Worm (Caenorhabditis elegans): ENCODE data around the gene F10B5.2.
A peak's percentile ranks its signal among the peaks of the same experiment; 100 is the strongest.

F10B5.2 gene

ce11 chrII:8124867-8125266, 19.7 kb upstream of the F10B5.2 start, which contains the start of gene ire-1 (continued):
- no peak for TF ChIP-seq nhr-27 (tag; optimal IDR thresholded peaks at IDR 0.05)
- peak; percentile 89 for TF ChIP-seq lsl-1 (GFP tag; optimal IDR thresholded peaks at IDR 0.05)
- no peak for TF ChIP-seq lag-1 (GFP tag; IDR thresholded peaks at IDR 0.05)
- no peak for TF ChIP-seq attf-6 (GFP tag; IDR thresholded peaks at IDR 0.05)
- no peak for TF ChIP-seq lin-40 (tag; optimal IDR thresholded peaks at IDR 0.05)
- no peak for TF ChIP-seq him-1 (tag; optimal IDR thresholded peaks at IDR 0.05)
- no peak for TF ChIP-seq snpc-4 (GFP tag; optimal IDR thresholded peaks at IDR 0.05)
- peak in 1 of 4 experiments; percentile 55 for TF ChIP-seq snpc-4 (tag; optimal IDR thresholded peaks at IDR 0.05)
- no peak for TF ChIP-seq bed-2 (GFP tag; IDR thresholded peaks at IDR 0.05)
- no peak for TF ChIP-seq ceh-58 (GFP tag; IDR thresholded peaks at IDR 0.05)
- peak; percentile 74 for TF ChIP-seq attf-5 (GFP tag; optimal IDR thresholded peaks at IDR 0.05)
- TF ChIP-seq ekl-4 (GFP tag; IDR thresholded peaks at IDR 0.05) = no peak
- TF ChIP-seq rpc-1 (optimal IDR thresholded peaks at IDR 0.05) = no peak
- TF ChIP-seq rpc-1 (tag; optimal IDR thresholded peaks at IDR 0.05) = no peak
- no peak for TF ChIP-seq F57A8.1 (GFP tag; optimal IDR thresholded peaks at IDR 0.05)
- TF ChIP-seq madf-6 (GFP tag; IDR thresholded peaks at IDR 0.05) = peak; percentile 30; the same call in 1 of the 2 replicates
- peak; percentile 31; the same call in 1 of the 2 replicates for TF ChIP-seq B0019.2 (GFP tag; conservative IDR thresholded peaks at IDR 0.05)
- TF ChIP-seq F49E8.2 (tag; optimal IDR thresholded peaks at IDR 0.05; ENCODE audit: insufficient read depth) = peak; percentile 63
- no peak for TF ChIP-seq rec-8 (tag; optimal IDR thresholded peaks at IDR 0.05)
- TF ChIP-seq F37B4.10 (GFP tag; IDR thresholded peaks at IDR 0.05) = no peak
- TF ChIP-seq C17E4.6 (GFP tag; IDR thresholded peaks at IDR 0.05) = no peak
- no peak for TF ChIP-seq F52B5.7 (tag; optimal IDR thresholded peaks at IDR 0.05)
- no peak for TF ChIP-seq egl-18 (GFP tag; IDR thresholded peaks at IDR 0.05)
- TF ChIP-seq lin-26 (GFP tag; IDR thresholded peaks at IDR 0.05) = no peak
- TF ChIP-seq Y67H2A.10 (GFP tag; conservative IDR thresholded peaks at IDR 0.05) = no peak
- no peak for TF ChIP-seq unc-130 (GFP tag; optimal IDR thresholded peaks at IDR 0.05)
- TF ChIP-seq F22D6.2 (tag; optimal IDR thresholded peaks at IDR 0.05) = no peak
- TF ChIP-seq Y56A3A.18 (GFP tag; IDR thresholded peaks at IDR 0.05) = no peak
- no peak for TF ChIP-seq ztf-22 (GFP tag; optimal IDR thresholded peaks at IDR 0.05)
- no peak for TF ChIP-seq F57C9.4 (tag; optimal IDR thresholded peaks at IDR 0.05)
- no peak for TF ChIP-seq egl-44 (GFP tag; IDR thresholded peaks at IDR 0.05)
- TF ChIP-seq zfh-2 (GFP tag; conservative IDR thresholded peaks at IDR 0.05) = no peak
- peak; percentile 73 for TF ChIP-seq pha-4 (tag; optimal IDR thresholded peaks at IDR 0.05)
- no peak for TF ChIP-seq aptf-3 (GFP tag; IDR thresholded peaks at IDR 0.05)
- TF ChIP-seq madf-8 (GFP tag; conservative IDR thresholded peaks at IDR 0.05) = no peak
- no peak for TF ChIP-seq nhr-179 (tag; optimal IDR thresholded peaks at IDR 0.05)
- no peak for TF ChIP-seq efl-1 (GFP tag; optimal IDR thresholded peaks at IDR 0.05)
- no peak for TF ChIP-seq F10E7.11 (tag; optimal IDR thresholded peaks at IDR 0.05)

DNA sequence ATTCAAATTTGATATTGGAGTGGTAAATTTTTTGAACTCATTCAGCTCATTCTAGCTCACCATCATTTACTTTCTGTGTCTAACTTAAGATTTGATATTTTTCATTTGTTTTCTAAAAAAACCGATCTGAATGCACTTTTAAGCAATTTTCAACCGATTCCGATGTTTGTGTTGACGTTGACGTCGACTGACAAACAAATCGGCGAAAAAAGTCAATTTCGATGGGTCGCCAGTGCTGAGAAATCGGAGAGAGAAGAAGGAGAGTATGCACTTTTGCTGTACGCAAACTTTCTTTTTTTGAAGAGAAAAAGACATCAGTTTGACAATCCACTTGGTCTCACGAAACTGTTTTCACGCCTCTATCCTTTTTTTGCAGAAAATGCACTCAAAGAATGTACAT, 19.1 kb upstream of the F10B5.2 start:
- TF ChIP-seq madf-3 (GFP tag; IDR thresholded peaks at IDR 0.05) (no peak), nhr-90 (tag; optimal IDR thresholded peaks at IDR 0.05) (no peak), repo-1 (tag; optimal IDR thresholded peaks at IDR 0.05) (no peak), snpc-1.1 (tag; optimal IDR thresholded peaks at IDR 0.05; ENCODE audit: insufficient read depth) (no peak), ceh-58 (GFP tag; IDR thresholded peaks at IDR 0.05) (no peak), snpc-4 (GFP tag; optimal IDR thresholded peaks at IDR 0.05) (no peak), snpc-4 (tag; optimal IDR thresholded peaks at IDR 0.05) (no peak), Y95B8A.8 (GFP tag; IDR thresholded peaks at IDR 0.05) (no peak), fkh-3 (tag; optimal IDR thresholded peaks at IDR 0.05) (no peak), F49E8.2 (tag; optimal IDR thresholded peaks at IDR 0.05; ENCODE audit: insufficient read depth) (no peak), ztf-22 (GFP tag; optimal IDR thresholded peaks at IDR 0.05) (no peak), ets-4 (GFP tag; optimal IDR thresholded peaks at IDR 0.05) (no peak), rec-8 (tag; optimal IDR thresholded peaks at IDR 0.05) (no peak), ceh-40 (GFP tag; IDR thresholded peaks at IDR 0.05) (no peak)
